Worm (Caenorhabditis elegans) whole organism, midembryonic: ENCODE measurements around the gene nhr-176.

ENCODE experiments used
- T22C8.4 ChIP-seq: fragments of 200-800 bp; sonication (Bioruptor generic); IDR thresholded peaks from 2 replicates; pipeline ENCODE4 v1.3.6; 2022; ENCODE audit warnings: missing genetic modification characterization, missing compliant biosample characterization
- cog-1 ChIP-seq: sonication (generic microtip); optimal IDR thresholded peaks from 2 replicates; lab custom pipeline; 2016; ENCODE audit warnings: missing genetic modification characterization, missing compliant biosample characterization
- flt-1 ChIP-seq: fragments of 200-800 bp; sonication (Bioruptor generic); IDR thresholded peaks from 2 replicates; pipeline ENCODE4 v1.3.6; 2022; ENCODE audit warnings: missing genetic modification characterization, missing compliant biosample characterization
- klf-2 ChIP-seq: fragments of 200-800 bp; sonication (Bioruptor generic); conservative IDR thresholded peaks from 2 replicates; pipeline ENCODE4 v1.3.6; 2022; ENCODE audit warnings: missing genetic modification reagents, missing genetic modification characterization, missing compliant biosample characterization
- med-1 ChIP-seq: sonication (generic microtip); optimal IDR thresholded peaks from 2 replicates; lab custom pipeline; 2017; ENCODE audit warnings: missing genetic modification characterization, mild to moderate bottlenecking, missing compliant biosample characterization, antibody characterized with exemption, missing genetic modification reagents; ENCODE audit not compliant: insufficient read depth
- ref-1 ChIP-seq: fragments of 200-800 bp; sonication (Bioruptor generic); conservative IDR thresholded peaks from 2 replicates; pipeline ENCODE4 v1.3.6; 2022; ENCODE audit warnings: missing genetic modification reagents, missing genetic modification characterization, missing compliant biosample characterization
- tab-1 ChIP-seq: fragments of 200-800 bp; sonication (Bioruptor generic); IDR thresholded peaks from 2 replicates; pipeline ENCODE4 v1.3.6; 2022; ENCODE audit warnings: missing genetic modification characterization, missing compliant biosample characterization
- ztf-23 ChIP-seq: fragments of 200-800 bp; sonication (Bioruptor generic); IDR thresholded peaks from 2 replicates; pipeline ENCODE4 v1.3.6; 2022; ENCODE audit warnings: missing genetic modification reagents, missing genetic modification characterization, missing compliant biosample characterization
- ztf-29 ChIP-seq: fragments of 200-800 bp; sonication (Bioruptor generic); IDR thresholded peaks from 2 replicates; pipeline ENCODE4 v1.3.6; 2022; ENCODE audit warnings: missing genetic modification reagents, missing genetic modification characterization, missing compliant biosample characterization

DNA sequence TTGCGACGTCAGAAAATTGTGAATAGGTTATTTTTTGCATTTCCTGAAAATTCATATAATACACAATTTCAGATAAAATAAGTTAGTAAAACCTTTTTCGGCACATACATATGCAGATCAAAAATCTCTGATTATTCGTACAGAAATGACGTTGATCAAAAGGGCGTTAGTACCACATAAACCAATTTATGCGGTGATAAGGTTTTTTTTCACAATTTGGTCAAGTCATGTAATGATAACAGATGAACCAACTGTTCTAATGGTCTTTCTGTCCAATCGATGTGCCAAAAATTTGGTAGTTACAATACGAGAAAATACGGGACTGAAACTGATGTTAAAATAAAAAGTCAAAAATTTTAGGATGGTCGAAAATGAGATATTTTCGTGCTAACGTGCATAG is 8.9 kb downstream of the nhr-176 start:
- TF ChIP-seq flt-1 (GFP tag; lab: Robert Waterston, UW) (no peak), tab-1 (GFP tag; lab: Robert Waterston, UW) (no peak), ztf-23 (no peak), cog-1 (tag; lab: Kevin White, UChicago) (no peak), T22C8.4 (GFP tag; lab: Robert Waterston, UW) (no peak), klf-2 (no peak), ztf-29 (no peak), med-1 (GFP tag; lab: Kevin White, UChicago) (no peak), ref-1 (GFP tag; lab: Robert Waterston, UW) (no peak)
